Worm (Caenorhabditis elegans) whole organism, L2 larva: ENCODE measurements around the gene Y55F3BR.10.
A peak's percentile ranks its signal among the peaks of the same experiment; 100 is the strongest.

Experiments
- C34F6.9 ChIP-seq: fragments of 150-350 bp; optimal IDR thresholded peaks from 2 replicates; lab custom pipeline; 2014; ENCODE audit warnings: missing biosample characterization, missing genetic modification characterization
- F13H6.1 ChIP-seq: sonication (generic microtip); optimal IDR thresholded peaks from 2 replicates; lab custom pipeline; 2016; ENCODE audit warnings: missing genetic modification characterization, missing compliant biosample characterization
- R02D3.7 ChIP-seq: fragments of 150-350 bp; optimal IDR thresholded peaks from 2 replicates; lab custom pipeline; 2014; ENCODE audit warnings: missing biosample characterization, missing genetic modification characterization
- Y55F3AM.14 ChIP-seq: fragments of 200-800 bp; sonication (Bioruptor generic); optimal IDR thresholded peaks from 2 replicates; lab custom pipeline; 2018; ENCODE audit warnings: mild to moderate bottlenecking, missing genetic modification characterization, missing compliant biosample characterization
- ZK546.5 ChIP-seq: sonication (generic microtip); optimal IDR thresholded peaks from 2 replicates; lab custom pipeline; 2017; ENCODE audit warnings: missing biosample characterization, missing genetic modification characterization
- alr-1 ChIP-seq: fragments of 150-350 bp; optimal IDR thresholded peaks from 2 replicates; lab custom pipeline; 2014; ENCODE audit warnings: missing biosample characterization, missing genetic modification characterization
- aly-2 ChIP-seq: fragments of 150-350 bp; optimal IDR thresholded peaks from 2 replicates; lab custom pipeline; 2014; ENCODE audit warnings: missing biosample characterization, missing genetic modification characterization
- ama-1 ChIP-seq: fragments of 150-350 bp; optimal IDR thresholded peaks from 2 replicates; lab custom pipeline; 2018; ENCODE audit warnings: inconsistent platforms
- blmp-1 ChIP-seq: sonication (generic microtip); optimal IDR thresholded peaks from 2 replicates; lab custom pipeline; 2017; ENCODE audit warnings: missing genetic modification characterization, mild to moderate bottlenecking, missing compliant biosample characterization, antibody characterized with exemption, moderate library complexity; ENCODE audit not compliant: insufficient read depth
- ceh-16 ChIP-seq: fragments of 150-350 bp; optimal IDR thresholded peaks from 2 replicates; lab custom pipeline; 2014; ENCODE audit warnings: missing biosample characterization, missing genetic modification characterization
- ceh-82 ChIP-seq: fragments of 150-350 bp; optimal IDR thresholded peaks from 2 replicates; lab custom pipeline; 2014; ENCODE audit warnings: missing biosample characterization, missing genetic modification characterization
- crh-2 ChIP-seq: sonication (generic microtip); optimal IDR thresholded peaks from 2 replicates; lab custom pipeline; 2017; ENCODE audit warnings: missing biosample characterization, missing genetic modification characterization
- dmd-4 ChIP-seq: sonication (generic microtip); optimal IDR thresholded peaks from 2 replicates; lab custom pipeline; 2017; ENCODE audit warnings: missing biosample characterization, missing genetic modification characterization
- egl-27 ChIP-seq: sonication (generic microtip); optimal IDR thresholded peaks from 3 replicates; lab custom pipeline; 2017; ENCODE audit warnings: missing biosample characterization, missing genetic modification reagents, missing genetic modification characterization
- elt-1 ChIP-seq: fragments of 150-350 bp; optimal IDR thresholded peaks from 2 replicates; lab custom pipeline; 2014; ENCODE audit warnings: missing biosample characterization, missing genetic modification characterization
- elt-3 ChIP-seq: sonication (generic microtip); optimal IDR thresholded peaks from 2 replicates; lab custom pipeline; 2017; ENCODE audit warnings: missing biosample characterization, missing genetic modification characterization
- fos-1 ChIP-seq: fragments of 150-350 bp; optimal IDR thresholded peaks from 2 replicates; lab custom pipeline; 2014; ENCODE audit warnings: missing biosample characterization, missing genetic modification characterization
- gmeb-1 ChIP-seq: fragments of 150-350 bp; optimal IDR thresholded peaks from 2 replicates; lab custom pipeline; 2014; ENCODE audit warnings: missing biosample characterization, missing genetic modification characterization
- lin-11 ChIP-seq: fragments of 150-350 bp; sonication (generic microtip); optimal IDR thresholded peaks from 2 replicates; lab custom pipeline; 2014; ENCODE audit warnings: missing biosample characterization, missing genetic modification characterization, inconsistent platforms, mixed read lengths
- lin-13 ChIP-seq: fragments of 150-350 bp; optimal IDR thresholded peaks from 2 replicates; lab custom pipeline; 2014; ENCODE audit warnings: missing biosample characterization, missing genetic modification reagents, missing genetic modification characterization
- lin-39 ChIP-seq: fragments of 150-350 bp; optimal IDR thresholded peaks from 2 replicates; lab custom pipeline; 2014; ENCODE audit warnings: missing biosample characterization, missing genetic modification reagents, missing genetic modification characterization
- lsy-2 ChIP-seq, 2 experiments: fragments of 150-350 bp in 1 of 2; sonication (generic microtip) in 1 of 2; optimal IDR thresholded peaks; 2 replicates each; lab custom pipeline; 2014 to 2017; ENCODE audit warnings: missing biosample characterization in 2 of 2, missing genetic modification characterization in 2 of 2
- mab-5 ChIP-seq: fragments of 150-350 bp; optimal IDR thresholded peaks from 2 replicates; lab custom pipeline; 2014; ENCODE audit warnings: missing biosample characterization, missing genetic modification characterization
- mbf-1 ChIP-seq: sonication (generic microtip); optimal IDR thresholded peaks from 2 replicates; lab custom pipeline; 2017; ENCODE audit warnings: missing biosample characterization, missing genetic modification characterization
- mdl-1 ChIP-seq, 2 experiments: fragments of 150-350 bp in 1 of 2; sonication (generic microtip) in 1 of 2; optimal IDR thresholded peaks; 2 replicates each; lab custom pipeline; 2017; ENCODE audit warnings: missing biosample characterization in 2 of 2, missing genetic modification characterization in 2 of 2
- nhr-10 ChIP-seq: sonication (generic microtip); optimal IDR thresholded peaks from 2 replicates; lab custom pipeline; 2017; ENCODE audit warnings: missing biosample characterization, missing genetic modification characterization
- nhr-11 ChIP-seq: fragments of 150-350 bp; optimal IDR thresholded peaks from 2 replicates; lab custom pipeline; 2014; ENCODE audit warnings: missing biosample characterization, missing genetic modification characterization
- nhr-12 ChIP-seq: fragments of 150-350 bp; optimal IDR thresholded peaks from 2 replicates; lab custom pipeline; 2014; ENCODE audit warnings: missing biosample characterization, missing genetic modification characterization
- nhr-129 ChIP-seq: fragments of 150-350 bp; optimal IDR thresholded peaks from 2 replicates; lab custom pipeline; 2014; ENCODE audit warnings: missing biosample characterization, missing genetic modification characterization
- nhr-21 ChIP-seq: fragments of 150-350 bp; optimal IDR thresholded peaks from 2 replicates; lab custom pipeline; 2014; ENCODE audit warnings: missing biosample characterization, missing genetic modification characterization
- nhr-23 ChIP-seq: fragments of 150-350 bp; optimal IDR thresholded peaks from 2 replicates; lab custom pipeline; 2014; ENCODE audit warnings: missing biosample characterization, missing genetic modification reagents, missing genetic modification characterization
- nhr-237 ChIP-seq: fragments of 150-350 bp; optimal IDR thresholded peaks from 2 replicates; lab custom pipeline; 2014; ENCODE audit warnings: missing biosample characterization, missing genetic modification characterization
- nhr-25 ChIP-seq: fragments of 150-350 bp; sonication (generic microtip); optimal IDR thresholded peaks from 3 replicates; lab custom pipeline; 2014; ENCODE audit warnings: missing biosample characterization, missing genetic modification characterization
- nhr-6 ChIP-seq: fragments of 150-350 bp; optimal IDR thresholded peaks from 2 replicates; lab custom pipeline; 2014; ENCODE audit warnings: missing biosample characterization, missing genetic modification characterization
- sem-4 ChIP-seq: fragments of 150-350 bp; optimal IDR thresholded peaks from 2 replicates; lab custom pipeline; 2014; ENCODE audit warnings: missing biosample characterization, missing genetic modification reagents, missing genetic modification characterization
- skn-1 ChIP-seq: sonication (generic microtip); optimal IDR thresholded peaks from 2 replicates; lab custom pipeline; 2017; ENCODE audit warnings: missing biosample characterization, missing genetic modification characterization
- sma-3 ChIP-seq: sonication (generic microtip); optimal IDR thresholded peaks from 2 replicates; lab custom pipeline; 2016; ENCODE audit warnings: missing genetic modification reagents, missing genetic modification characterization, missing compliant biosample characterization
- sma-9 ChIP-seq, 2 experiments: fragments of 150-350 bp in 1 of 2; sonication (generic microtip) in 1 of 2; optimal IDR thresholded peaks; 2 replicates each; lab custom pipeline; 2014 to 2016; ENCODE audit warnings: missing genetic modification characterization in 2 of 2, mild to moderate bottlenecking in 1 of 2, missing biosample characterization in 1 of 2, missing compliant biosample characterization in 1 of 2, missing genetic modification reagents in 1 of 2, moderate library complexity in 1 of 2
- snpc-4 ChIP-seq: fragments of 150-350 bp; optimal IDR thresholded peaks from 2 replicates; lab custom pipeline; 2014; ENCODE audit warnings: missing biosample characterization, missing genetic modification characterization
- unc-55 ChIP-seq: fragments of 150-350 bp; sonication (generic microtip); optimal IDR thresholded peaks from 3 replicates; lab custom pipeline; 2014; ENCODE audit warnings: missing biosample characterization, missing genetic modification reagents, missing genetic modification characterization
- unc-62 ChIP-seq: fragments of 150-350 bp; optimal IDR thresholded peaks from 2 replicates; lab custom pipeline; 2014; ENCODE audit warnings: missing biosample characterization, missing genetic modification reagents, missing genetic modification characterization
- zag-1 ChIP-seq: fragments of 150-350 bp; optimal IDR thresholded peaks from 2 replicates; lab custom pipeline; 2014; ENCODE audit warnings: missing biosample characterization, missing genetic modification characterization
- ztf-1 ChIP-seq: fragments of 200-800 bp; sonication (Bioruptor generic); conservative IDR thresholded peaks from 2 replicates; pipeline ENCODE4 v1.3.6; 2022; ENCODE audit warnings: missing genetic modification characterization, missing compliant biosample characterization
- ztf-11 ChIP-seq: sonication (generic microtip); optimal IDR thresholded peaks from 2 replicates; lab custom pipeline; 2017; ENCODE audit warnings: missing biosample characterization, missing genetic modification characterization

The Y55F3BR.10 gene

DNA sequence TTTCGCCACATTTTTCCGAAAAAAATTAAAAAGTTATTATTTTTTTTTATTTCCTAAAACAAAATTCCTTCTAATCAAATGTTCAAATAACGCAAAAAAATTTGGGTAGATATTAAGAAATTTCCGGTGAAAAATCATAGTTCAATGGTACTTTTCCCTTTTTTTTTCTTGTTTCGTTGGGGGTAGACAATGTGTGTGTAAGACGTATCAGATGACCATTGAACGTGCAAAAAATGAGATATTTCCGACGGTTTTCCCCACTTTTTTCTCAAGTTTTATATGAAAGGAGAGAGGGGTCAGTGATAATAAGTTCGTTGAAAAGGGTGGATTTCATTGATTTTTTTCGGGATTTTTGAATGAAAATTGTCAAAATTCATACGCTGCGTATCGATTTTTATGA lies 6.1 kb upstream of the Y55F3BR.10 start:
- TF ChIP-seq ceh-82 (tag; lab: Kevin White, UChicago) (no peak), mab-5 (tag; lab: Kevin White, UChicago) (no peak), ztf-1 (GFP tag; lab: Robert Waterston, UW) (no peak), mbf-1 (no peak), nhr-237 (no peak), sma-9 (GFP tag; optimal IDR thresholded peaks at IDR 0.05; lab: Kevin White, UChicago) (no peak), sma-9 (tag; optimal IDR thresholded peaks at IDR 0.05; lab: Kevin White, UChicago) (no peak), sma-3 (GFP tag; lab: Kevin White, UChicago) (no peak), skn-1 (no peak), sem-4 (tag; lab: Kevin White, UChicago) (no peak)

DNA sequence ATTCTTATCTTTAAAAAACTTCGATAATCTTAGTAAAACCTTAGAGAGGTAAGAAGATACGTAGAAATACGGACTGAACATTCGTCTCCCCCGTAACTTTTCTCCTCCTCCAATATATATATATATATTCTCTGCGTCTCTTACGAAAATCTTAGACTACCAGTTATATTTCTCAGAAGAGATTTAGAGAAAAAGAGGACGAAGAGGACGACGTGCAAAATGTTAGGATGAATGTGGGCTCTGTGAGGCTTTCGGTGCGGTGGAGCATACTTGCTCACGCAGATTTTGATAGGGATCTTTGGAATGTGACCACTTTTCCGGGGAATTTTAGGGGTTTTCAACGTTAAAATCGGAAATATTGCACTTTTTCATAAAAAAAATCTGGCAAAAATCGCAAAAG lies 3.8 kb upstream of the Y55F3BR.10 start:
- TF ChIP-seq gmeb-1 (tag; lab: Kevin White, UChicago), result peak; percentile 6
- TF ChIP-seq elt-3 (tag; lab: Kevin White, UChicago), result no peak
- TF ChIP-seq F13H6.1, result peak; percentile 64
- TF ChIP-seq ceh-82 (tag; lab: Kevin White, UChicago), result no peak
- peak; percentile 26 for TF ChIP-seq egl-27 (tag; lab: Kevin White, UChicago)
- peak; percentile 26 for TF ChIP-seq lin-11 (tag; lab: Kevin White, UChicago)
- TF ChIP-seq elt-1 (tag; lab: Kevin White, UChicago), result no peak
- peak; percentile 97 for TF ChIP-seq unc-55
- TF ChIP-seq blmp-1 (tag; lab: Kevin White, UChicago), result no peak
- no peak for TF ChIP-seq aly-2 (tag; lab: Kevin White, UChicago)
- no peak for TF ChIP-seq nhr-23
- TF ChIP-seq skn-1, result peak; percentile 33
- peak; percentile 74 for TF ChIP-seq nhr-129
- no peak for TF ChIP-seq unc-62
- TF ChIP-seq ceh-16 (tag; lab: Kevin White, UChicago), result peak; percentile 1
- TF ChIP-seq lsy-2 (tag; optimal IDR thresholded peaks at IDR 0.05; lab: Kevin White, UChicago), result peak; percentile 65 to 88
- TF ChIP-seq nhr-12 (tag; lab: Kevin White, UChicago), result no peak
- no peak for TF ChIP-seq nhr-237
- no peak for TF ChIP-seq ztf-11 (tag; lab: Kevin White, UChicago)
- no peak for TF ChIP-seq nhr-11 (tag; lab: Kevin White, UChicago)
- TF ChIP-seq ztf-1 (GFP tag; lab: Robert Waterston, UW), result no peak
- TF ChIP-seq zag-1, result peak; percentile 75
- peak; percentile 76 for TF ChIP-seq sem-4 (tag; lab: Kevin White, UChicago)
- TF ChIP-seq alr-1, result no peak
- no peak for TF ChIP-seq lin-39 (tag; lab: Kevin White, UChicago)
- no peak for TF ChIP-seq ZK546.5
- peak; percentile 81 for TF ChIP-seq crh-2 (tag; lab: Kevin White, UChicago)
- peak; percentile 46 for TF ChIP-seq fos-1 (tag; lab: Kevin White, UChicago)
- peak; percentile 63 for TF ChIP-seq nhr-25
- TF ChIP-seq mbf-1, result no peak
- TF ChIP-seq R02D3.7 (tag; lab: Kevin White, UChicago), result no peak
- TF ChIP-seq sma-3 (GFP tag; lab: Kevin White, UChicago), result no peak
- TF ChIP-seq Y55F3AM.14 (GFP tag; lab: Kevin White, UChicago), result no peak
- peak; percentile 63 for TF ChIP-seq mab-5 (tag; lab: Kevin White, UChicago)
- peak; percentile 88 for TF ChIP-seq lin-13 (GFP tag; lab: Kevin White, UChicago)
- TF ChIP-seq nhr-6 (tag; lab: Kevin White, UChicago), result peak; percentile 35
- peak; percentile 96 for TF ChIP-seq C34F6.9 (tag; lab: Kevin White, UChicago)
- TF ChIP-seq ama-1, result peak; percentile 24
- TF ChIP-seq nhr-21 (tag; lab: Kevin White, UChicago), result no peak
- peak; percentile 46 to 49 for TF ChIP-seq mdl-1 (tag; optimal IDR thresholded peaks at IDR 0.05; lab: Kevin White, UChicago)
- TF ChIP-seq nhr-10 (tag; lab: Kevin White, UChicago), result no peak
- TF ChIP-seq dmd-4 (tag; lab: Kevin White, UChicago), result no peak
- TF ChIP-seq snpc-4 (tag; lab: Kevin White, UChicago), result peak; percentile 84
